Fruit fly (Drosophila melanogaster): ENCODE data around the gene CG43362.
A peak's percentile ranks its signal among the peaks of the same experiment; 100 is the strongest.

The CG43362 gene

dm6 chr2L:18291362-18291761 lies at the start of gene CG43362:
CG43362 (minus strand) TSS chr2L:18291462.
- TF ChIP-seq noc (tag; optimal IDR thresholded peaks at IDR 0.05), result no peak

dm6 chr2L:18340921-18341320 lies 49.7 kb upstream of the CG43362 start:
- no peak for TF ChIP-seq noc (tag; optimal IDR thresholded peaks at IDR 0.05)

dm6 chr2L:18336531-18336930 lies 45.3 kb upstream of the CG43362 start:
- no peak for TF ChIP-seq noc (tag; optimal IDR thresholded peaks at IDR 0.05)

- TF ChIP-seq noc (tag; optimal IDR thresholded peaks at IDR 0.05), result no peak
Observed at dm6 chr2L:18335641-18336040, 44.4 kb upstream of the CG43362 start.

- TF ChIP-seq noc (tag; optimal IDR thresholded peaks at IDR 0.05), result no peak
Observed at dm6 chr2L:18333831-18334437, 42.7 kb upstream of the CG43362 start.

- no peak for TF ChIP-seq noc (tag; optimal IDR thresholded peaks at IDR 0.05)
Observed at dm6 chr2L:18331612-18332011, 40.4 kb upstream of the CG43362 start.

- no peak for TF ChIP-seq noc (tag; optimal IDR thresholded peaks at IDR 0.05)
Observed at dm6 chr2L:18328737-18329136, 37.5 kb upstream of the CG43362 start.

dm6 chr2L:18327592-18328078 lies 36.4 kb upstream of the CG43362 start:
- TF ChIP-seq noc (tag; optimal IDR thresholded peaks at IDR 0.05), result no peak

dm6 chr2L:18327007-18327406 lies 35.7 kb upstream of the CG43362 start:
- TF ChIP-seq noc (tag; optimal IDR thresholded peaks at IDR 0.05), result no peak

dm6 chr2L:18325120-18325581 lies 33.9 kb upstream of the CG43362 start:
- TF ChIP-seq noc (tag; optimal IDR thresholded peaks at IDR 0.05), result peak; percentile 71

dm6 chr2L:18320933-18321332 lies 29.7 kb upstream of the CG43362 start:
- TF ChIP-seq noc (tag; optimal IDR thresholded peaks at IDR 0.05), result no peak

dm6 chr2L:18319577-18320316 lies 28.5 kb upstream of the CG43362 start, which contains the start of gene Fas3:
Fas3 (plus strand) TSS chr2L:18320102.
- TF ChIP-seq noc (tag; optimal IDR thresholded peaks at IDR 0.05), result no peak

dm6 chr2L:18315454-18315853 lies 24.2 kb upstream of the CG43362 start:
- no peak for TF ChIP-seq noc (tag; optimal IDR thresholded peaks at IDR 0.05)

dm6 chr2L:18313922-18314712 lies 22.9 kb upstream of the CG43362 start:
- TF ChIP-seq noc (tag; optimal IDR thresholded peaks at IDR 0.05), result no peak

dm6 chr2L:18312309-18312708 lies 21.0 kb upstream of the CG43362 start:
- TF ChIP-seq noc (tag; optimal IDR thresholded peaks at IDR 0.05), result no peak

dm6 chr2L:18311564-18312279 lies 20.5 kb upstream of the CG43362 start:
- no peak for TF ChIP-seq noc (tag; optimal IDR thresholded peaks at IDR 0.05)
